Worm (Caenorhabditis elegans) whole organism, L4 larva: ENCODE data around the gene T05H10.8.

ENCODE experiments used
- F10B5.3 ChIP-seq: sonication (generic microtip); optimal IDR thresholded peaks from 2 replicates; lab custom pipeline; 2016; ENCODE audit warnings: mild to moderate bottlenecking, missing genetic modification characterization, missing compliant biosample characterization
- F37D6.2 ChIP-seq: sonication (generic microtip); optimal IDR thresholded peaks from 2 replicates; lab custom pipeline; 2016; ENCODE audit warnings: mild to moderate bottlenecking, missing genetic modification characterization, missing compliant biosample characterization
- F44E2.7 ChIP-seq: fragments of 200-800 bp; sonication (Bioruptor generic); IDR thresholded peaks from 2 replicates; pipeline ENCODE4 v2.1.2; 2022; ENCODE audit warnings: missing genetic modification characterization, missing compliant biosample characterization
- ZK337.2 ChIP-seq: fragments of 200-800 bp; sonication (Bioruptor generic); IDR thresholded peaks from 2 replicates; pipeline ENCODE4 v1.3.6; 2022; ENCODE audit warnings: missing genetic modification reagents, missing genetic modification characterization, missing compliant biosample characterization
- aha-1 ChIP-seq: fragments of 150-350 bp; peaks from one replicate; lab custom pipeline; 2014; ENCODE audit warnings: missing biosample characterization, missing genetic modification characterization
- arid-1 ChIP-seq: fragments of 200-800 bp; sonication (Bioruptor generic); conservative IDR thresholded peaks from 2 replicates; pipeline ENCODE4 v1.3.6; 2022; ENCODE audit warnings: missing genetic modification reagents, missing genetic modification characterization, missing compliant biosample characterization
- ceh-20 ChIP-seq: fragments of 200-800 bp; sonication (Bioruptor generic); IDR thresholded peaks from 2 replicates; pipeline ENCODE4 v1.3.6; 2022; ENCODE audit warnings: missing genetic modification reagents, missing genetic modification characterization, missing compliant biosample characterization
- ceh-28 ChIP-seq: fragments of 150-350 bp; optimal IDR thresholded peaks from 2 replicates; lab custom pipeline; 2014; ENCODE audit warnings: missing biosample characterization, missing genetic modification reagents, missing genetic modification characterization
- ceh-32 ChIP-seq: sonication (generic microtip); optimal IDR thresholded peaks from 2 replicates; lab custom pipeline; 2016; ENCODE audit warnings: mild to moderate bottlenecking, missing genetic modification characterization, missing compliant biosample characterization; ENCODE audit not compliant: poor library complexity
- ceh-62 ChIP-seq: sonication (generic microtip); optimal IDR thresholded peaks from 2 replicates; lab custom pipeline; 2017; ENCODE audit warnings: missing biosample characterization, missing genetic modification characterization
- ces-1 ChIP-seq: fragments of 150-350 bp; sonication (generic microtip); optimal IDR thresholded peaks from 4 replicates; lab custom pipeline; 2014; ENCODE audit warnings: missing biosample characterization, missing genetic modification reagents, missing genetic modification characterization
- ctbp-1 ChIP-seq: fragments of 200-800 bp; sonication (Bioruptor generic); IDR thresholded peaks from 2 replicates; pipeline ENCODE4 v1.3.6; 2022; ENCODE audit warnings: missing genetic modification reagents, missing genetic modification characterization, missing compliant biosample characterization
- daf-16 ChIP-seq, 3 experiments: sonication (generic microtip); optimal IDR thresholded peaks; 2 replicates each; lab custom pipeline; 2016 to 2017; ENCODE audit warnings: missing genetic modification characterization in 3 of 3, missing genetic modification reagents in 3 of 3, mild to moderate bottlenecking in 2 of 3, missing compliant biosample characterization in 2 of 3, missing biosample characterization in 1 of 3, moderate library complexity in 1 of 3
- daf-8 ChIP-seq: fragments of 200-800 bp; sonication (Bioruptor generic); IDR thresholded peaks from 2 replicates; pipeline ENCODE4 v1.3.6; 2022; ENCODE audit warnings: missing genetic modification characterization, missing compliant biosample characterization
- dmd-6 ChIP-seq: fragments of 200-800 bp; sonication (Bioruptor generic); IDR thresholded peaks from 2 replicates; pipeline ENCODE4 v1.3.6; 2022; ENCODE audit warnings: missing genetic modification reagents, missing genetic modification characterization, missing compliant biosample characterization
- dmd-8 ChIP-seq: fragments of 200-800 bp; sonication (Bioruptor generic); IDR thresholded peaks from 2 replicates; pipeline ENCODE4 v1.3.6; 2022; ENCODE audit warnings: missing genetic modification characterization, missing compliant biosample characterization
- dmd-9 ChIP-seq: fragments of 200-800 bp; sonication (Bioruptor generic); IDR thresholded peaks from 2 replicates; pipeline ENCODE4 v1.3.6; 2022; ENCODE audit warnings: missing genetic modification reagents, missing genetic modification characterization, missing compliant biosample characterization
- dpl-1 ChIP-seq: fragments of 150-350 bp; optimal IDR thresholded peaks from 2 replicates; lab custom pipeline; 2014; ENCODE audit warnings: missing biosample characterization, missing genetic modification reagents, missing genetic modification characterization
- duxl-1 ChIP-seq: sonication (generic microtip); optimal IDR thresholded peaks from 2 replicates; lab custom pipeline; 2016; ENCODE audit warnings: mild to moderate bottlenecking, missing genetic modification characterization, moderate library complexity, missing compliant biosample characterization; ENCODE audit not compliant: poor library complexity
- egl-43 ChIP-seq: fragments of 200-800 bp; sonication (Bioruptor generic); IDR thresholded peaks from 2 replicates; pipeline ENCODE4 v1.3.6; 2022; ENCODE audit warnings: missing genetic modification reagents, missing genetic modification characterization, missing compliant biosample characterization
- lin-29 ChIP-seq: fragments of 200-800 bp; sonication (Bioruptor generic); IDR thresholded peaks from 2 replicates; pipeline ENCODE4 v1.3.6; 2022; ENCODE audit warnings: missing genetic modification reagents, missing genetic modification characterization, missing compliant biosample characterization
- lin-39 ChIP-seq: fragments of 150-350 bp; optimal IDR thresholded peaks from 2 replicates; lab custom pipeline; 2014; ENCODE audit warnings: missing biosample characterization, missing genetic modification reagents, missing genetic modification characterization
- lir-3 ChIP-seq: sonication (generic microtip); optimal IDR thresholded peaks from 2 replicates; lab custom pipeline; 2016; ENCODE audit warnings: mild to moderate bottlenecking, missing genetic modification characterization, missing compliant biosample characterization
- mdt-29 ChIP-seq: fragments of 200-800 bp; sonication (Bioruptor generic); IDR thresholded peaks from 2 replicates; pipeline ENCODE4 v1.3.6; 2022; ENCODE audit warnings: missing genetic modification reagents, missing genetic modification characterization, missing compliant biosample characterization
- mxl-2 ChIP-seq: fragments of 200-800 bp; sonication (Bioruptor generic); conservative IDR thresholded peaks from 2 replicates; pipeline ENCODE4 v1.3.6; 2022; ENCODE audit warnings: missing genetic modification reagents, missing genetic modification characterization, missing compliant biosample characterization
- nhr-102 ChIP-seq: sonication (generic microtip); optimal IDR thresholded peaks from 2 replicates; lab custom pipeline; 2016; ENCODE audit warnings: mild to moderate bottlenecking, missing genetic modification characterization, moderate library complexity, missing compliant biosample characterization
- nhr-11 ChIP-seq: fragments of 150-350 bp; optimal IDR thresholded peaks from 2 replicates; lab custom pipeline; 2014; ENCODE audit warnings: missing biosample characterization, missing genetic modification characterization
- nhr-237 ChIP-seq: sonication (generic microtip); optimal IDR thresholded peaks from 2 replicates; lab custom pipeline; 2017; ENCODE audit warnings: missing biosample characterization, missing genetic modification characterization
- nhr-48 ChIP-seq: sonication (generic microtip); optimal IDR thresholded peaks from 2 replicates; lab custom pipeline; 2016; ENCODE audit warnings: mild to moderate bottlenecking, missing genetic modification characterization, missing compliant biosample characterization
- nhr-76 ChIP-seq: fragments of 150-350 bp; optimal IDR thresholded peaks from 2 replicates; lab custom pipeline; 2014; ENCODE audit warnings: missing biosample characterization, missing genetic modification characterization
- nhr-77 ChIP-seq: fragments of 150-350 bp; optimal IDR thresholded peaks from 2 replicates; lab custom pipeline; 2014; ENCODE audit warnings: missing biosample characterization, missing genetic modification characterization
- pha-4 ChIP-seq, 2 experiments: fragments of 150-350 bp in 1 of 2; fragments of 200-800 bp in 1 of 2; sonication (Bioruptor generic) in 1 of 2; IDR thresholded peaks in 1 of 2; optimal IDR thresholded peaks in 1 of 2; 2 replicates each; pipeline versions ENCODE4 v1.3.6 to Lab custom; 2014 to 2022; ENCODE audit warnings: missing genetic modification characterization in 2 of 2, missing genetic modification reagents in 2 of 2, missing biosample characterization in 1 of 2, missing compliant biosample characterization in 1 of 2
- php-3 ChIP-seq: fragments of 200-800 bp; sonication (Bioruptor generic); IDR thresholded peaks from 2 replicates; pipeline ENCODE4 v1.3.6; 2022; ENCODE audit warnings: missing genetic modification reagents, missing genetic modification characterization, missing compliant biosample characterization
- rbr-2 ChIP-seq: sonication (generic microtip); optimal IDR thresholded peaks from 2 replicates; lab custom pipeline; 2016; ENCODE audit warnings: missing genotype, missing genetic modification characterization, missing compliant biosample characterization
- saeg-2 ChIP-seq: fragments of 200-800 bp; sonication (Bioruptor generic); IDR thresholded peaks from 2 replicates; pipeline ENCODE4 v1.3.6; 2022; ENCODE audit warnings: missing genetic modification reagents, missing genetic modification characterization, missing compliant biosample characterization
- sdz-12 ChIP-seq: fragments of 200-800 bp; sonication (Bioruptor generic); optimal IDR thresholded peaks from 2 replicates; lab custom pipeline; 2018; ENCODE audit warnings: mild to moderate bottlenecking, missing genetic modification characterization, missing compliant biosample characterization
- set-16 ChIP-seq: fragments of 200-800 bp; sonication (Bioruptor generic); IDR thresholded peaks from 2 replicates; pipeline ENCODE4 v1.3.6; 2022; ENCODE audit warnings: missing genetic modification reagents, missing genetic modification characterization, missing compliant biosample characterization
- snpc-4 ChIP-seq: fragments of 150-350 bp; optimal IDR thresholded peaks from 2 replicates; lab custom pipeline; 2014; ENCODE audit warnings: missing biosample characterization, missing genetic modification characterization
- spr-1 ChIP-seq: sonication (generic microtip); optimal IDR thresholded peaks from 2 replicates; lab custom pipeline; 2016; ENCODE audit warnings: mild to moderate bottlenecking, missing genetic modification characterization, missing compliant biosample characterization
- unc-62 ChIP-seq, 3 experiments: fragments of 150-350 bp in 1 of 3; sonication (generic microtip); optimal IDR thresholded peaks in 2 of 3; peaks in 1 of 3; 1 replicate in 1 of 3; 2 replicates in 2 of 3; lab custom pipeline; 2014 to 2017; ENCODE audit warnings: missing biosample characterization in 3 of 3, missing genetic modification characterization in 3 of 3, missing genetic modification reagents in 3 of 3, missing genotype in 1 of 3
- vab-7 ChIP-seq: fragments of 200-800 bp; sonication (Bioruptor generic); IDR thresholded peaks from 2 replicates; pipeline ENCODE4 v1.3.6; 2022; ENCODE audit warnings: missing genetic modification reagents, missing genetic modification characterization, missing compliant biosample characterization
- zag-1 ChIP-seq: fragments of 150-350 bp; optimal IDR thresholded peaks from 2 replicates; lab custom pipeline; 2014; ENCODE audit warnings: missing biosample characterization, missing genetic modification characterization
- zip-2 ChIP-seq: fragments of 150-350 bp; optimal IDR thresholded peaks from 2 replicates; lab custom pipeline; 2014; ENCODE audit warnings: missing biosample characterization, missing genetic modification characterization
- ztf-11 ChIP-seq: fragments of 150-350 bp; optimal IDR thresholded peaks from 2 replicates; lab custom pipeline; 2014; ENCODE audit warnings: missing biosample characterization, missing genetic modification characterization

T05H10.8 gene

DNA sequence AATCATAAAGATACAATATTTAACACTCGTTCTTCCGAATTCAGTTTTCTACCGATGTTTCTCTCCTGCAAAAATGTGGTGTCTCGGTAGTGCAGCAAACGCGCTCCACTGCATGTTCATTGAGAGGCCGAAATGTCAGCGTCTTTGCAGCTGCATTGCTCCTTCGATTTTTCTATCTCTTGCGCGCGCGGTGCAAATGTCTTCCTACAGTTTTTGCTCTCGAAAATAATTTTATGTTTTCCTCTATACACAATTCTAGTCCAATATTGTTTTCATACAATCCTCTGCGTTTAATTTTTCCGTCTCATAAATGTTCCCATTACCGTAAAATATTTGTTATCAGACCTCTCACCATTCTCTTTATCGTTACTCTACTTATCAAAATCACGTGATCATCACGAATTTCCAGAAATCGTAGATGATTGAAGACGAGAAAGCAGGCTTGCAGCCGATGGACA lies 3.5 kb downstream of the T05H10.8 start, which contains the start of gene ufd-2 (continued):
- TF ChIP-seq ztf-11 (tag; lab: Kevin White, UChicago), result no peak
- no peak for TF ChIP-seq sdz-12 (GFP tag; lab: Kevin White, UChicago)
- no peak for TF ChIP-seq ZK337.2 (GFP tag; lab: Robert Waterston, UW)
- TF ChIP-seq daf-16 (GFP tag; optimal IDR thresholded peaks at IDR 0.05; lab: Kevin White, UChicago), result no peak
- peak; percentile 64 for TF ChIP-seq daf-16 (tag; optimal IDR thresholded peaks at IDR 0.05; lab: Kevin White, UChicago)
- peak; percentile 50; the same call in 1 of the 2 replicates for TF ChIP-seq pha-4 (GFP tag; IDR thresholded peaks at IDR 0.05; lab: Robert Waterston, UW)
- peak; percentile 57 for TF ChIP-seq pha-4 (tag; optimal IDR thresholded peaks at IDR 0.05; lab: Kevin White, UChicago)
- TF ChIP-seq nhr-76, result no peak
- no peak for TF ChIP-seq egl-43
- peak; percentile 64 for TF ChIP-seq rbr-2 (tag; lab: Kevin White, UChicago)
- TF ChIP-seq ceh-20 (GFP tag; lab: Robert Waterston, UW), result no peak
- TF ChIP-seq vab-7 (GFP tag; lab: Robert Waterston, UW), result peak; percentile 50; the same call in 1 of the 2 replicates
- TF ChIP-seq ces-1 (GFP tag; lab: Kevin White, UChicago), result no peak
- TF ChIP-seq unc-62 (GFP tag; optimal IDR thresholded peaks at IDR 0.05 in 1 of 2; lab: Kevin White, UChicago), result peak in 1 of 2 experiments; percentile 85
- TF ChIP-seq unc-62 (tag; optimal IDR thresholded peaks at IDR 0.05; lab: Kevin White, UChicago), result no peak
- no peak for TF ChIP-seq F10B5.3 (tag; lab: Kevin White, UChicago)
- TF ChIP-seq ceh-28, result no peak
- TF ChIP-seq arid-1 (GFP tag; lab: Robert Waterston, UW), result no peak
- TF ChIP-seq nhr-11 (tag; lab: Kevin White, UChicago), result peak; percentile 70
- no peak for TF ChIP-seq dmd-8
- TF ChIP-seq nhr-237 (tag; lab: Kevin White, UChicago), result no peak
- peak; percentile 80 for TF ChIP-seq nhr-77
- no peak for TF ChIP-seq mdt-29 (GFP tag; lab: Robert Waterston, UW)
- TF ChIP-seq daf-8, result no peak
- TF ChIP-seq nhr-48, result no peak
- no peak for TF ChIP-seq set-16 (GFP tag; lab: Robert Waterston, UW)
- TF ChIP-seq mxl-2 (GFP tag; lab: Robert Waterston, UW), result no peak
- no peak for TF ChIP-seq spr-1
- TF ChIP-seq lir-3, result no peak
- TF ChIP-seq lin-39 (tag; lab: Kevin White, UChicago), result no peak
- no peak for TF ChIP-seq ceh-62 (tag; lab: Kevin White, UChicago)
- TF ChIP-seq ceh-32, result no peak
- TF ChIP-seq lin-29 (GFP tag; lab: Robert Waterston, UW), result no peak
- no peak for TF ChIP-seq zag-1
- no peak for TF ChIP-seq dmd-9 (GFP tag; lab: Robert Waterston, UW)
- no peak for TF ChIP-seq nhr-102
- peak; percentile 2 for TF ChIP-seq aha-1 (tag; lab: Kevin White, UChicago)
- no peak for TF ChIP-seq saeg-2
- no peak for TF ChIP-seq ctbp-1 (GFP tag; lab: Robert Waterston, UW)
- no peak; the same call in 1 of the 2 replicates for TF ChIP-seq dmd-6 (GFP tag; lab: Robert Waterston, UW)

DNA sequence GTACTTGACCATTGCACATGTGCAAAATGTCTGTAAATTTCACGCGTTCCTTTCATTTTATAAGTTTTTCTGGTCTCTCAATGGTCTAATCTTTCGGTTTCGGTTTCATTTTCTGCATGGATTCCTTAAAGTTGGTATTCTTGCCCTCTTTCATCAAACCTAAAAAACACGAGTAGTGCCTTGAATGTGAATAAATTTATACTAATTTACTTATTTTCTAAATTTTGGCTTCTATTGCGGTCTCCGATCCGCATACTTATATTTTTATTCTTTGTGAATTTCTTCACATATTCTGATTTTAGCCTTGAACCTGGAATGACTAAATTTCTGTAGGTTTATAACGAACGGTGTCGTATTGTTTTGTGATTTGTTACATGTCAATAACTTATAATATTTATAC lies 7.1 kb downstream of the T05H10.8 start, which contains the start of gene pdha-1:
Gene pdha-1, plus strand, starts transcription at position 301 of the 400 bp plus-strand sequence.
- TF ChIP-seq dpl-1 (GFP tag; lab: Kevin White, UChicago), result no peak
- no peak for TF ChIP-seq ceh-32
- TF ChIP-seq snpc-4, result no peak
- no peak for TF ChIP-seq nhr-237 (tag; lab: Kevin White, UChicago)
- no peak for TF ChIP-seq sdz-12 (GFP tag; lab: Kevin White, UChicago)
- no peak for TF ChIP-seq saeg-2
- TF ChIP-seq duxl-1 (tag; lab: Kevin White, UChicago), result no peak
- no peak for TF ChIP-seq zip-2 (tag; lab: Kevin White, UChicago)
- TF ChIP-seq vab-7 (GFP tag; lab: Robert Waterston, UW), result no peak
- no peak for TF ChIP-seq F44E2.7 (GFP tag; lab: Robert Waterston, UW)
- no peak for TF ChIP-seq F10B5.3 (tag; lab: Kevin White, UChicago)
- TF ChIP-seq php-3 (GFP tag; lab: Robert Waterston, UW), result no peak
- no peak for TF ChIP-seq nhr-48
- TF ChIP-seq lin-29 (GFP tag; lab: Robert Waterston, UW), result no peak
- no peak for TF ChIP-seq ceh-20 (GFP tag; lab: Robert Waterston, UW)
- TF ChIP-seq F37D6.2 (tag; lab: Kevin White, UChicago), result no peak
